Worm (Caenorhabditis elegans): ENCODE measurements around the gene F42A10.5.

DNA sequence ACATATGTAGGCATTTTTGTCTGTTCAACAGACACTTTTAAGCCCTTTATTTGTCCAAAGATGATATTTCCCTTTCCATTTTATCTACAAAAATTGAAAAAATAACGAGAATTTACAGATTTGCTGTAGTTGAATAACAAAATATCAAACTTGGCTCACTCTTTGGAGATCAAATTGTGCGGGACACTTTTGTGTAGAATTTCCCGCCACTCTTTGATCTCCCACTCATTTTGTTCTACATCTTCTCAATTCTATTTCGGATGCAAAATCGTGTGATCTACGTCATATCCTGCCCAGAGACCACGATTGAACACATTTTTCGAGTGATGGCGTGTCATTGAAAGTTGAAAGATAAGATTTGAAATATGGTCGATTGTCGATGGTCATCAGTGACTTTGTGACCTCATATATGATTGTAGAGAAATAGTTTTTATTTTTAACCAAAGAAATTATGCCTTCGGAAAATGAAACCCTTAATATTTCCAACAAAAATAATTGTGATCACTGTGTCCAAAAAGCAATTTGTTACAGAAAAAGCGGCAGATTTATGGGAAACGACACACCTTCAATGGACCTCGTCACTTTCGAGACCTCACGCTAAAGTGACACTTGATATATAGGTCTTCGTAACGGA lies 43.7 kb upstream of the F42A10.5 start, which contains the start of gene hot-4:
- TF ChIP-seq T22C8.4 (GFP tag; IDR thresholded peaks at IDR 0.05) (no peak), ztf-23 (GFP tag; IDR thresholded peaks at IDR 0.05) (no peak), flt-1 (GFP tag; IDR thresholded peaks at IDR 0.05) (no peak), tab-1 (GFP tag; IDR thresholded peaks at IDR 0.05) (no peak), klf-2 (GFP tag; conservative IDR thresholded peaks at IDR 0.05) (no peak), cog-1 (tag; optimal IDR thresholded peaks at IDR 0.05) (no peak), ztf-29 (GFP tag; IDR thresholded peaks at IDR 0.05) (no peak)
